Fruit fly (Drosophila melanogaster): Measurements from ENCODE around the gene CG31551.

DNA sequence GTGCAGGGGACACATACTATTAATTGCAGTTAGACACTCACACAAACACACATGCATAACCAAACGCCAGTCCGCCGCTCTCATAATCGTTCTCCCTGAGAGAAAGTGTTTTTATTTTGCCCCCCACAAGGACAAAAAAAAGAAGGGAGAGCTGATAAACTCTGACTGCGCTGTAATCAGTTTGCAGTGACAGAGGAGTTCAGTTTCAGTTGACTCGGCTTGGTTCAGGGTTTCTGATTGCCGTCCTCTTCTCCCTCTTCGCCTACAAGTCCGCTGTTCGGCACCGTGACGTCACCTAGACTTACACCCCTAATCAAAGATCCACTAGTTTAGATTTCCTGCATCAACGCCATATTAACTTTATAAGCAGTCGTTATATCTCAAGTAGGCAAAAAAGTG, 43.6 kb downstream of the CG31551 start:
- TF ChIP-seq brk (GFP tag; optimal IDR thresholded peaks at IDR 0.05) (no peak), usp (GFP tag; optimal IDR thresholded peaks at IDR 0.05) (no peak), jim (GFP tag; optimal IDR thresholded peaks at IDR 0.05) (no peak), Myc (optimal IDR thresholded peaks at IDR 0.05) (no peak), lola (GFP tag; optimal IDR thresholded peaks at IDR 0.05) (no peak), tai (GFP tag; optimal IDR thresholded peaks at IDR 0.05) (no peak), pan (optimal IDR thresholded peaks at IDR 0.05) (no peak), CG32264 (GFP tag; optimal IDR thresholded peaks at IDR 0.05) (no peak)
